Fruit fly (Drosophila melanogaster) whole organism, prepupa: Measurements from ENCODE around the gene CG15468.

Experiments
- CG6276 ChIP-seq: fragments of 200-800 bp; sonication (Bioruptor generic); optimal IDR thresholded peaks from 2 replicates; lab custom pipeline; 2017; ENCODE audit warnings: missing biosample characterization, mild to moderate bottlenecking, missing genetic modification characterization
- cyc ChIP-seq: fragments of 200-800 bp; sonication (Bioruptor generic); optimal IDR thresholded peaks from 3 replicates; lab custom pipeline; 2016; ENCODE audit warnings: missing biosample characterization, missing genetic modification characterization

DNA sequence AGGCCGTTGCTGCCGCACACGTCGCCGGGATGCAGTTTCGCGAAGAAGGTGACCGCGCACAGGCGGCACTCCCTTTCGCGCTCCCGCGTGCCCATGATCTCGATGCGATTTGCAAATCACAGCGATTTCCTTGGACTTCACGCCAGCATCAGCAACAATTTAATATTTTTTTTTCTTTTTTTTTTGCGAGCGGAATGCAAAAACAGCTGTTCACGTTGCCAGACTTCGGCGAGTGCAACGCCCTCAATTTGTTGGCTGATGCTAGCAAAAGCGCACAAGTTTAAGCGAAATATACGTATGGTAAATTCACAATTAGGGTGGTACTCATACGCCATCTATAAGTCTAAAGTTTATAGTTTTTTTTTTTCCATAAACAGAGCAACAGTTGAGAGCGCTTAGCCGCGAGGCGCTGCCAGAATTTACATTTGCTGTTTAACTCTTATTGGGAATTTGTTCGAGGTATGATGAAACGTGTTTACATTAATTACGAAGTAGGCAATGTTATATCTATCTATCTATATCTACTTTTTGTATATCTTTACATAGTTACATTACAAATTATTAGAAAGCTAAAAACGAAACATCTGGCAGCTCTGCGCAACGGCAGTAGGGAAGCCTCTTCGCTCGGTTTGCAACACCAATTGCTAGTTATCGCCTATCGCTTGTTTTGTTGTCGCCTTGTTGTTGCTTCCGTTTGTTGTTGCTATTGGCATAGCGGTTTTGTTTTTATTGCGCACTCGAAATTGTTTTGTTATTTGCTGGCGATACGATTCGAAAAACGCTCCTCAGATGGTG, 42.5 kb downstream of the CG15468 start, which contains the start of the genes CG4041 and Hgsnat:
- TF ChIP-seq cyc: peak; percentile 32
- TF ChIP-seq CG6276: no peak
